Fruit fly (Drosophila melanogaster) ovary, adult (tissue): ENCODE measurements around the gene RpS10a.

ENCODE experiments used
- CG17801 ChIP-seq: fragments of 200-800 bp; optimal IDR thresholded peaks from 2 replicates; lab custom pipeline; 2019; ENCODE audit warnings: missing biosample characterization, mild to moderate bottlenecking, missing genetic modification characterization, moderate library complexity; ENCODE audit not compliant: partially characterized antibody

Gene RpS10a

DNA sequence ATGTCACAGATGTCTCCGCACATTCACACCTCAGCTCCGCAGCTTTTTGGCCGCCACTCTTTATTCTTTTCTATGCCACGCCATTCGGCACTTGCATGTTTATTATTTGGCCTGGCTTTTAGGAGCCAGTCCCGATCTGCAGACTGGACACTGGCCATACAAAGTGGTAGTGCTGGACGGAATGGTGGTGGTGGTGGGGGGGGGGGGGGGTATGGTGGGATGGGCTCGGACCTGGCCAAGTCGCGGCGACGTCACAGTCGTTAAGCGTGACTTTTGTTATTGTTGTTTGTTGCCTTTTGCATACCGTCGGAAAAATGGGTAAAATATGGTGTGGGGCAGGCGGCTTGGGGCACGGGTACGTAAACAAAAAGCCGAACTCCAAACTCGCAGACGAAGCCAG, 32.5 kb downstream of the RpS10a start:
- no peak for TF ChIP-seq CG17801

- no peak for TF ChIP-seq CG17801
These were observed 33.0 kb downstream of the RpS10a start, which contains the start of gene CG12880 for dm6 chr3R:27685539-27686012. CG12880 (plus strand) TSS chr3R:27685962.

DNA sequence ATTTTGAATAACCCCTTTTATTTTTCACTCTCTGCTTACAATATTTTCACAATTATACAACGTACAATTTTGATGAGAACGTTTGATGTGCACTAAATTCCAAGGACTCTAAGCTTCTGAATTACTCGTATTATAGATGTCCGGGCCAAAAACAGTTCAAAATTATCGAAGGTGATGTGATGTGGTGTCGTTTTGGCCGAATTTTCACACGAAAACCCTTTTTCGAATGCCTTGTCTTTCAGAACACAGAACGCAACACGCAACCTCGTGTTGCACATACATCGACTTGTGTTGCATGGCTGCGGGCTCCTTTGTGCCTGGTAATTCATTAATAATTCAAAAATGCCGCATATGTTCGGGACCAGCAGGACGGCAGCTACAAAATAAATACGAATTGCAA, 35.5 kb downstream of the RpS10a start, which contains the start of gene CG31055:
Gene CG31055 (minus strand): TSS at position 101 of the 400 bp plus-strand sequence.
- TF ChIP-seq CG17801 = no peak

DNA sequence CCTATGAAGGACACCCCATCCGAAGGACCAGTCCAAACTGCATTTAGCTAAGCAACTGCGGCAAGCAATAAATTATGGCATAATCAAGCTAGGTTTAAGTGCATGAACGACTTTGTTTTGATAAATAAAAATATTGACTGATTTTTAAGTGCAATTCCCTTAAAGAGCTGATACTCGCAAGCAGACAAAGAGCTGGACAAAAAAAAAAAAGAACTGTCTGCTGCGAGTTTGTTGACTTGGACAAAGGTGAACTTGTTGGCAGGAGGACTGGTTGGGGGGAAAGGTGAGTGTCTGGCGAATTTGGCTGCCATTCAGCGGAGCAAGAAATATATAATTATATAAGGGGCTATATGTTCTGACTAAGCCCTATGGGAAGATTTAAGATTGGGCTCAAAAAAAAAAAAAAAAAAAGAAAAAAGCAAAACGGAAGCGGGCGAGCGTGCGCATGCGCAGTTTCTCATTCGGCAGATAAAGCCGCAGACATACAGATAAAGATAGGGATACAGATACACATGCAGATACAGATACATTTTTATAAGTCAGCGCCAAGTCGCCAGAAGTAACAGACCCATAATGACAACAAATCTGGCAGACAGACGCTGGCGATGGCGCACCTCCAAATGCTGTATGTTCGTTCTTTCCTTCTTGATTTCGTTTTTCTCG, 40.2 kb downstream of the RpS10a start:
- no peak for TF ChIP-seq CG17801

DNA sequence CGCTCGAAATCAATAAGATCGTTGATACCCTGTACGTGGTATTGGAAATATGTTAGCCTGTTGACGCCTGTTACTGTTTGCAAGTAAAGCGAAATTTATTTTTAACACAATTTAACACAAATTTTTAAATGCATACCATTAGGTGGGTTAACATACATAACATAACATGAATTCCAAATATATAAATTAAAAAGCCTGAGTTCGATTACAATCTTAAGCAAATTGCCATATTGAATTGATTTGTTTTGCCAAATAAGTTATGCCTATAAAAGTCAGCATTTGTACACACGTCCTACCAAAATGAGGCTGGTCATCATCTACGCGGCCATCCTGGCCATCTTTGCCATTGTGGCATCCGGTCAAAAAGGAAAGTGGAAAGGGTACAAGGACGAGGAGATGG, 41.5 kb downstream of the RpS10a start, which contains the start of gene CG43319:
Gene CG43319 (plus strand): TSS at position 301 of the 400 bp plus-strand sequence.
- TF ChIP-seq CG17801 = no peak

dm6 chr3R:27694583-27694982, 42.0 kb downstream of the RpS10a start, which contains the start of gene Acp98AB:
Acp98AB (plus strand) TSS chr3R:27694883.
- TF ChIP-seq CG17801 = no peak

dm6 chr3R:27695019-27695418, 42.5 kb downstream of the RpS10a start, which contains the start of gene HSPBAP1:
HSPBAP1 (plus strand) TSS chr3R:27695235.
- TF ChIP-seq CG17801 = no peak

dm6 chr3R:27699540-27700228, 47.1 kb downstream of the RpS10a start, which contains the start of gene ALiX:
ALiX (minus strand) TSS chr3R:27700110.
- no peak for TF ChIP-seq CG17801

dm6 chr3R:27700229-27700573, 47.6 kb downstream of the RpS10a start, which contains the start of gene btz:
btz (plus strand) TSS chr3R:27700361.
- peak; percentile 19 for TF ChIP-seq CG17801
